Fruit fly (Drosophila melanogaster) whole organism, wandering third instar larva: ENCODE measurements around the gene CG1309.
A peak's percentile ranks its signal among the peaks of the same experiment; 100 is the strongest.

ENCODE experiments used
- Abd-B ChIP-seq: fragments of >200 bp; optimal IDR thresholded peaks from 2 replicates; lab custom pipeline; 2017; ENCODE audit warnings: missing biosample characterization, missing genetic modification characterization
- CG9705 ChIP-seq: fragments of 200-800 bp; sonication (Bioruptor generic); optimal IDR thresholded peaks from 2 replicates; lab custom pipeline; 2018; ENCODE audit warnings: missing biosample characterization, mild to moderate bottlenecking, missing genetic modification characterization
- Dfd ChIP-seq: fragments of >200 bp; optimal IDR thresholded peaks from 2 replicates; lab custom pipeline; 2017; ENCODE audit warnings: missing biosample characterization, missing genetic modification characterization
- GATAd ChIP-seq: sonication (Bioruptor generic); optimal IDR thresholded peaks from 2 replicates; lab custom pipeline; 2016; ENCODE audit warnings: missing biosample characterization, missing genetic modification characterization
- HLH106 ChIP-seq: fragments of 200-800 bp; optimal IDR thresholded peaks from 3 replicates; lab custom pipeline; 2019; ENCODE audit warnings: missing biosample characterization, mild to moderate bottlenecking, missing genetic modification characterization, moderate library complexity
- Hnf4 ChIP-seq: fragments of 200-800 bp; sonication (Bioruptor generic); optimal IDR thresholded peaks from 2 replicates; lab custom pipeline; 2016; ENCODE audit warnings: missing biosample characterization, mild to moderate bottlenecking, missing genetic modification characterization
- Hr78 ChIP-seq: fragments of >200 bp; optimal IDR thresholded peaks from 2 replicates; lab custom pipeline; 2017; ENCODE audit warnings: missing biosample characterization, missing genetic modification characterization
- Hr83 ChIP-seq: fragments of 200-300 bp; sonication (Bioruptor generic); optimal IDR thresholded peaks from 2 replicates; lab custom pipeline; 2016; ENCODE audit warnings: missing biosample characterization, mild to moderate bottlenecking, missing genetic modification characterization, moderate library complexity; ENCODE audit not compliant: poor library complexity, severe bottlenecking
- Jra ChIP-seq: sonication (Bioruptor generic); optimal IDR thresholded peaks from 2 replicates; lab custom pipeline; 2016; ENCODE audit warnings: missing biosample characterization, missing genetic modification characterization
- Mio ChIP-seq: sonication (Bioruptor generic); optimal IDR thresholded peaks from 2 replicates; lab custom pipeline; 2016; ENCODE audit warnings: missing biosample characterization, missing genetic modification characterization
- Myc ChIP-seq: fragments of >200 bp; optimal IDR thresholded peaks from 2 replicates; lab custom pipeline; 2017
- N ChIP-seq: fragments of >200 bp; optimal IDR thresholded peaks from 2 replicates; lab custom pipeline; 2018; ENCODE audit warnings: missing biosample characterization, missing external identifiers, missing genetic modification characterization
- OdsH ChIP-seq: fragments of 200-800 bp; sonication (Bioruptor generic); optimal IDR thresholded peaks from 2 replicates; lab custom pipeline; 2016; ENCODE audit warnings: missing biosample characterization, mild to moderate bottlenecking, missing genetic modification characterization
- Rel ChIP-seq, 2 experiments: fragments of 200-800 bp; sonication (Bioruptor generic) in 1 of 2; optimal IDR thresholded peaks; 2 replicates in 1 of 2; 3 replicates in 1 of 2; lab custom pipeline; 2016 to 2019; ENCODE audit warnings: mild to moderate bottlenecking in 2 of 2, missing biosample characterization in 2 of 2, missing genetic modification characterization in 2 of 2, moderate library complexity in 1 of 2
- Sp1 ChIP-seq: fragments of 200-800 bp; sonication (Bioruptor generic); optimal IDR thresholded peaks from 3 replicates; lab custom pipeline; 2019; ENCODE audit warnings: missing biosample characterization, mild to moderate bottlenecking, missing genetic modification characterization, moderate library complexity
- br ChIP-seq: fragments of 200-800 bp; sonication (Bioruptor generic); optimal IDR thresholded peaks from 2 replicates; lab custom pipeline; 2016; ENCODE audit warnings: missing biosample characterization, missing genetic modification characterization
- brk ChIP-seq: fragments of 200-800 bp; sonication (Bioruptor generic); optimal IDR thresholded peaks from 2 replicates; lab custom pipeline; 2016; ENCODE audit warnings: missing biosample characterization, mild to moderate bottlenecking, missing genetic modification characterization
- dmrt93B ChIP-seq: fragments of 200-800 bp; sonication (Bioruptor generic); optimal IDR thresholded peaks from 2 replicates; lab custom pipeline; 2018; ENCODE audit warnings: missing biosample characterization, mild to moderate bottlenecking, missing genetic modification characterization
- ey ChIP-seq: fragments of 200-800 bp; sonication (Bioruptor generic); optimal IDR thresholded peaks from 2 replicates; lab custom pipeline; 2016; ENCODE audit warnings: missing biosample characterization, missing genetic modification characterization
- foxo ChIP-seq, 2 experiments: fragments of 200-800 bp; sonication (Bioruptor generic); optimal IDR thresholded peaks; 2 replicates in 1 of 2; 3 replicates in 1 of 2; lab custom pipeline; 2016 to 2017; ENCODE audit warnings: missing biosample characterization in 2 of 2, missing genetic modification characterization in 2 of 2
- fru ChIP-seq: fragments of 200-800 bp; sonication (Bioruptor generic); optimal IDR thresholded peaks from 3 replicates; lab custom pipeline; 2016; ENCODE audit warnings: missing biosample characterization, mild to moderate bottlenecking, missing genetic modification characterization
- h ChIP-seq: fragments of 200-800 bp; sonication (Bioruptor generic); optimal IDR thresholded peaks from 3 replicates; lab custom pipeline; 2016; ENCODE audit warnings: missing biosample characterization, mild to moderate bottlenecking, missing genetic modification characterization
- jim ChIP-seq: fragments of 175-275, 200-325 bp; sonication (Bioruptor generic); optimal IDR thresholded peaks from 2 replicates; lab custom pipeline; 2016; ENCODE audit warnings: missing biosample characterization, mild to moderate bottlenecking, missing genetic modification characterization
- pan ChIP-seq: fragments of >200 bp; optimal IDR thresholded peaks from 2 replicates; lab custom pipeline; 2017
- psq ChIP-seq: fragments of 200-800 bp; sonication (Bioruptor generic); optimal IDR thresholded peaks from 3 replicates; lab custom pipeline; 2017; ENCODE audit warnings: missing biosample characterization, mild to moderate bottlenecking, missing genetic modification characterization, moderate library complexity
- rgr ChIP-seq: fragments of 200-800 bp; sonication (Bioruptor generic); optimal IDR thresholded peaks from 3 replicates; lab custom pipeline; 2016; ENCODE audit warnings: missing biosample characterization, mild to moderate bottlenecking, missing genetic modification characterization
- sage ChIP-seq: fragments of 200-800 bp; sonication (Bioruptor generic); optimal IDR thresholded peaks from 2 replicates; lab custom pipeline; 2016; ENCODE audit warnings: missing biosample characterization, mild to moderate bottlenecking, missing genetic modification characterization
- sv ChIP-seq: fragments of 200-800 bp; sonication (Bioruptor generic); optimal IDR thresholded peaks from 3 replicates; lab custom pipeline; 2016; ENCODE audit warnings: missing biosample characterization, missing genetic modification characterization
- tai ChIP-seq: sonication (Bioruptor generic); optimal IDR thresholded peaks from 2 replicates; lab custom pipeline; 2016; ENCODE audit warnings: missing biosample characterization, missing genetic modification characterization
- woc ChIP-seq: sonication (Bioruptor generic); optimal IDR thresholded peaks from 2 replicates; lab custom pipeline; 2016; ENCODE audit warnings: missing biosample characterization, mild to moderate bottlenecking, missing genetic modification characterization

Gene CG1309

dm6 chr3L:4252862-4253610, 6.2 kb upstream of the CG1309 start (continued):
- TF ChIP-seq dmrt93B (GFP tag; lab: Kevin White, UChicago) = no peak
- no peak for TF ChIP-seq Hr78
- no peak for TF ChIP-seq HLH106 (tag; lab: Kevin White, UChicago)
- TF ChIP-seq GATAd = no peak

dm6 chr3L:4253611-4254300, 5.5 kb upstream of the CG1309 start:
- TF ChIP-seq jim = no peak
- no peak for TF ChIP-seq Rel (GFP tag; optimal IDR thresholded peaks at IDR 0.05; lab: Kevin White, UChicago)
- peak; percentile 97 for TF ChIP-seq Rel (tag; optimal IDR thresholded peaks at IDR 0.05; lab: Kevin White, UChicago)
- TF ChIP-seq N (GFP tag; lab: Kevin White, UChicago) = peak; percentile 14
- no peak for TF ChIP-seq Dfd (GFP tag; lab: Kevin White, UChicago)
- no peak for TF ChIP-seq pan (lab: Kevin White, UChicago)

- no peak for TF ChIP-seq jim
- TF ChIP-seq dmrt93B (GFP tag; lab: Kevin White, UChicago) = peak; percentile 51
- TF ChIP-seq rgr (GFP tag; lab: Kevin White, UChicago) = peak; percentile 15
- peak; percentile 32 for TF ChIP-seq CG9705
- peak; percentile 15 for TF ChIP-seq sv (GFP tag; lab: Kevin White, UChicago)
- peak; percentile 12 for TF ChIP-seq Hnf4
- peak; percentile 22 for TF ChIP-seq woc (GFP tag; lab: Kevin White, UChicago)
- TF ChIP-seq h (GFP tag; lab: Kevin White, UChicago) = peak; percentile 29
- peak; percentile 29 for TF ChIP-seq OdsH
- no peak for TF ChIP-seq fru (GFP tag; lab: Kevin White, UChicago)
- TF ChIP-seq brk (GFP tag; lab: Kevin White, UChicago) = no peak
- peak; percentile 60 for TF ChIP-seq Sp1
- no peak for TF ChIP-seq ey (GFP tag; lab: Kevin White, UChicago)
- no peak for TF ChIP-seq pan (lab: Kevin White, UChicago)
- peak; percentile 9 for TF ChIP-seq psq
- no peak for TF ChIP-seq Abd-B (GFP tag; lab: Kevin White, UChicago)
- peak in 1 of 2 experiments; percentile 36 for TF ChIP-seq foxo (GFP tag; optimal IDR thresholded peaks at IDR 0.05; lab: Kevin White, UChicago)
- peak; percentile 62 for TF ChIP-seq HLH106 (tag; lab: Kevin White, UChicago)
- peak; percentile 1 for TF ChIP-seq Myc (lab: Kevin White, UChicago)
- TF ChIP-seq Mio (GFP tag; lab: Kevin White, UChicago) = no peak
- TF ChIP-seq Hr83 (GFP tag; lab: Kevin White, UChicago) = peak; percentile 2
- no peak for TF ChIP-seq tai
These were observed 4.9 kb upstream of the CG1309 start, which contains the start of the genes ago and CG1265 for dm6 chr3L:4254301-4254834. Gene ago, minus strand, starts transcription at chr3L:4254306. Gene CG1265, plus strand, starts transcription at chr3L:4254776.

dm6 chr3L:4261177-4261576, 1.9 kb downstream of the CG1309 start:
- TF ChIP-seq Hnf4 (no peak), CG9705 (no peak), br (GFP tag; lab: Kevin White, UChicago) (no peak)

dm6 chr3L:4262384-4262783, 3.2 kb downstream of the CG1309 start, which contains the start of the genes CG11586 and VhaM9.7-a:
Gene CG11586, minus strand, starts transcription at chr3L:4262470.
Gene VhaM9.7-a, plus strand, starts transcription at chr3L:4262705.
- no peak for TF ChIP-seq brk (GFP tag; lab: Kevin White, UChicago)
- TF ChIP-seq dmrt93B (GFP tag; lab: Kevin White, UChicago) = no peak
- no peak for TF ChIP-seq sage (GFP tag; lab: Kevin White, UChicago)
- TF ChIP-seq OdsH = peak; percentile 1
- TF ChIP-seq foxo (GFP tag; optimal IDR thresholded peaks at IDR 0.05; lab: Kevin White, UChicago) = peak in 1 of 2 experiments; percentile 21
- TF ChIP-seq Jra (GFP tag; lab: Kevin White, UChicago) = peak; percentile 4
- TF ChIP-seq jim = no peak
- no peak for TF ChIP-seq Sp1
- TF ChIP-seq psq = peak; percentile 4
- no peak for TF ChIP-seq Dfd (GFP tag; lab: Kevin White, UChicago)
- TF ChIP-seq Myc (lab: Kevin White, UChicago) = no peak
- peak; percentile 9 for TF ChIP-seq h (GFP tag; lab: Kevin White, UChicago)
- peak; percentile 18 for TF ChIP-seq rgr (GFP tag; lab: Kevin White, UChicago)
- TF ChIP-seq, all 38 proteins: peak for 6
